Fruit fly (Drosophila melanogaster) whole organism, embryonic: ENCODE measurements around the gene ocn.

Source experiments
- Abd-B ChIP-seq: fragments of 200-800 bp; sonication (Bioruptor generic); optimal IDR thresholded peaks from 2 replicates; lab custom pipeline; 2018; ENCODE audit warnings: missing biosample characterization, mild to moderate bottlenecking, missing genetic modification characterization, moderate library complexity
- Asciz ChIP-seq: fragments of 200-800 bp; sonication (Bioruptor generic); optimal IDR thresholded peaks from 2 replicates; lab custom pipeline; 2017; ENCODE audit warnings: missing biosample characterization, mild to moderate bottlenecking, missing genetic modification characterization, missing genetic modification reagents
- CG10431 ChIP-seq: fragments of 200-800 bp; sonication (Bioruptor generic); optimal IDR thresholded peaks from 3 replicates; lab custom pipeline; 2018; ENCODE audit warnings: missing biosample characterization, mild to moderate bottlenecking, missing genetic modification characterization
- CG10462 ChIP-seq: fragments of 200-800 bp; sonication (Bioruptor generic); optimal IDR thresholded peaks from 2 replicates; lab custom pipeline; 2016; ENCODE audit warnings: missing biosample characterization, missing genetic modification characterization
- CG12391 ChIP-seq: fragments of 200-800 bp; sonication (Bioruptor generic); optimal IDR thresholded peaks from 3 replicates; lab custom pipeline; 2018; ENCODE audit warnings: missing biosample characterization, mild to moderate bottlenecking, missing genetic modification characterization, moderate library complexity
- CG14441 ChIP-seq: fragments of 200-800 bp; sonication (Bioruptor generic); IDR thresholded peaks from 2 replicates; pipeline ENCODE4 v1.3.6; 2022; ENCODE audit warnings: missing biosample characterization, missing genetic modification characterization
- CG14710 ChIP-seq: fragments of 200-800 bp; sonication (Bioruptor generic); optimal IDR thresholded peaks from 3 replicates; lab custom pipeline; 2019; ENCODE audit warnings: missing biosample characterization, mild to moderate bottlenecking, missing genetic modification characterization, moderate library complexity
- CG15269 ChIP-seq: fragments of 200-800 bp; sonication (Bioruptor generic); optimal IDR thresholded peaks from 2 replicates; lab custom pipeline; 2018; ENCODE audit warnings: missing biosample characterization, mild to moderate bottlenecking, missing genetic modification characterization, moderate library complexity
- CG16815 ChIP-seq: fragments of 200-800 bp; sonication (Bioruptor generic); optimal IDR thresholded peaks from 3 replicates; lab custom pipeline; 2017; ENCODE audit warnings: missing biosample characterization, mild to moderate bottlenecking, missing genetic modification characterization
- CG17829 ChIP-seq: fragments of 200-800 bp; optimal IDR thresholded peaks from 2 replicates; lab custom pipeline; 2019; ENCODE audit warnings: missing biosample characterization, mild to moderate bottlenecking, missing genetic modification characterization, moderate library complexity
- CG30403 ChIP-seq: fragments of 200-800 bp; sonication (Bioruptor generic); optimal IDR thresholded peaks from 3 replicates; lab custom pipeline; 2016; ENCODE audit warnings: missing biosample characterization, missing genetic modification characterization
- CG32532 ChIP-seq: fragments of 200-800 bp; sonication (Bioruptor generic); IDR thresholded peaks from 2 replicates; pipeline ENCODE4 v1.3.6; 2022; ENCODE audit warnings: missing biosample characterization, missing genetic modification characterization
- CG3281 ChIP-seq: fragments of 200-800 bp; sonication (Bioruptor generic); optimal IDR thresholded peaks from 3 replicates; lab custom pipeline; 2017; ENCODE audit warnings: missing biosample characterization, mild to moderate bottlenecking, missing genetic modification characterization
- CG3407 ChIP-seq: fragments of 200-800 bp; sonication (Bioruptor generic); optimal IDR thresholded peaks from 2 replicates; lab custom pipeline; 2018; ENCODE audit warnings: missing biosample characterization, mild to moderate bottlenecking, missing genetic modification characterization
- CG4282 ChIP-seq: fragments of 200-800 bp; sonication (Bioruptor generic); optimal IDR thresholded peaks from 2 replicates; lab custom pipeline; 2016; ENCODE audit warnings: missing biosample characterization, missing genetic modification characterization
- CG4617 ChIP-seq: fragments of 200-800 bp; sonication (Bioruptor generic); optimal IDR thresholded peaks from 3 replicates; lab custom pipeline; 2016; ENCODE audit warnings: missing biosample characterization, missing genetic modification characterization, borderline replicate concordance
- CG4730 ChIP-seq: fragments of 200-800 bp; sonication (Bioruptor generic); IDR thresholded peaks from 2 replicates; pipeline ENCODE4 v1.3.6; 2022; ENCODE audit warnings: missing biosample characterization, missing genetic modification characterization
- CG9437 ChIP-seq: fragments of 200-800 bp; sonication (Bioruptor generic); optimal IDR thresholded peaks from 2 replicates; lab custom pipeline; 2018; ENCODE audit warnings: missing biosample characterization, mild to moderate bottlenecking, missing genetic modification characterization
- CG9817 ChIP-seq: fragments of 200-800 bp; sonication (Bioruptor generic); optimal IDR thresholded peaks from 2 replicates; lab custom pipeline; 2018; ENCODE audit warnings: missing biosample characterization, mild to moderate bottlenecking, missing genetic modification characterization, moderate library complexity
- Chrac-16 ChIP-seq: fragments of 200-800 bp; sonication (Bioruptor generic); optimal IDR thresholded peaks from 3 replicates; lab custom pipeline; 2016; ENCODE audit warnings: missing biosample characterization, missing genetic modification characterization
- Dek ChIP-seq: fragments of 200-800 bp; sonication (Bioruptor generic); optimal IDR thresholded peaks from 3 replicates; lab custom pipeline; 2019; ENCODE audit warnings: missing biosample characterization, mild to moderate bottlenecking, missing genetic modification characterization, moderate library complexity
- Dll ChIP-seq: fragments of 200-800 bp; sonication (Bioruptor generic); IDR thresholded peaks from 4 replicates; pipeline ENCODE4 v1.3.6; 2022; ENCODE audit warnings: missing biosample characterization, missing genetic modification characterization; ENCODE audit not compliant: partially characterized antibody
- Fer2 ChIP-seq: fragments of 200-800 bp; sonication (Bioruptor generic); optimal IDR thresholded peaks from 2 replicates; lab custom pipeline; 2018; ENCODE audit warnings: missing biosample characterization, mild to moderate bottlenecking, missing genetic modification characterization, moderate library complexity
- H15 ChIP-seq: fragments of 200-800 bp; sonication (Bioruptor generic); IDR thresholded peaks from 3 replicates; pipeline ENCODE4 v1.3.6; 2022; ENCODE audit warnings: missing biosample characterization, missing genetic modification characterization
- HLH4C ChIP-seq: fragments of 200-800 bp; sonication (Bioruptor generic); IDR thresholded peaks from 3 replicates; pipeline ENCODE4 v1.3.6; 2022; ENCODE audit warnings: missing biosample characterization, missing genetic modification characterization; ENCODE audit not compliant: partially characterized antibody
- Oli ChIP-seq: fragments of 200-800 bp; sonication (Bioruptor generic); optimal IDR thresholded peaks from 2 replicates; lab custom pipeline; 2018; ENCODE audit warnings: missing biosample characterization, mild to moderate bottlenecking, missing genetic modification characterization, moderate library complexity
- Rfx ChIP-seq: fragments of 200-800 bp; sonication (Bioruptor generic); IDR thresholded peaks from 2 replicates; pipeline ENCODE4 v1.3.6; 2022; ENCODE audit warnings: missing biosample characterization, missing genetic modification characterization
- Rx ChIP-seq: fragments of 200-800 bp; sonication (Bioruptor generic); IDR thresholded peaks from 2 replicates; pipeline ENCODE4 v1.3.6; 2022; ENCODE audit warnings: missing biosample characterization, missing genetic modification characterization
- Side ChIP-seq: fragments of 200-800 bp; sonication (Bioruptor generic); optimal IDR thresholded peaks from 2 replicates; lab custom pipeline; 2016; ENCODE audit warnings: missing biosample characterization, missing genetic modification characterization
- Sox100B ChIP-seq: fragments of 200-800 bp; sonication (Bioruptor generic); optimal IDR thresholded peaks from 3 replicates; lab custom pipeline; 2018; ENCODE audit warnings: missing biosample characterization, mild to moderate bottlenecking, missing genetic modification characterization
- Spps ChIP-seq: fragments of 200-800 bp; sonication (Bioruptor generic); optimal IDR thresholded peaks from 2 replicates; lab custom pipeline; 2018; ENCODE audit warnings: missing biosample characterization, mild to moderate bottlenecking, missing genetic modification characterization
- ab ChIP-seq: fragments of 200-800 bp; sonication (Bioruptor generic); optimal IDR thresholded peaks from 2 replicates; lab custom pipeline; 2016; ENCODE audit warnings: missing biosample characterization, missing genetic modification characterization
- abd-A ChIP-seq: fragments of 200-800 bp; sonication (Bioruptor generic); optimal IDR thresholded peaks from 3 replicates; lab custom pipeline; 2019; ENCODE audit warnings: missing biosample characterization, mild to moderate bottlenecking, missing genetic modification characterization, moderate library complexity
- bab2 ChIP-seq: fragments of 200-800 bp; sonication (Bioruptor generic); optimal IDR thresholded peaks from 2 replicates; lab custom pipeline; 2016; ENCODE audit warnings: missing biosample characterization, missing genetic modification characterization
- btn ChIP-seq: fragments of 200-800 bp; sonication (Bioruptor generic); optimal IDR thresholded peaks from 2 replicates; lab custom pipeline; 2016; ENCODE audit warnings: missing biosample characterization, missing genetic modification characterization
- esg ChIP-seq: fragments of 200-800 bp; sonication (Bioruptor generic); conservative IDR thresholded peaks from 2 replicates; pipeline ENCODE4 v1.3.6; 2022; ENCODE audit warnings: missing biosample characterization, missing genetic modification characterization
- fd64A ChIP-seq: fragments of 200-800 bp; sonication (Bioruptor generic); optimal IDR thresholded peaks from 3 replicates; lab custom pipeline; 2018; ENCODE audit warnings: missing biosample characterization, mild to moderate bottlenecking, missing genetic modification characterization
- kni ChIP-seq: fragments of 200-800 bp; sonication (Bioruptor generic); optimal IDR thresholded peaks from 3 replicates; lab custom pipeline; 2017; ENCODE audit warnings: mild to moderate bottlenecking, missing biosample characterization, missing genetic modification reagents, missing genetic modification characterization
- lov ChIP-seq, 2 experiments: fragments of 200-800 bp in 1 of 2; fragments of >200 bp in 1 of 2; sonication (Bioruptor generic) in 1 of 2; IDR thresholded peaks in 1 of 2; optimal IDR thresholded peaks in 1 of 2; 2 replicates in 1 of 2; 3 replicates in 1 of 2; pipeline versions ENCODE4 v1.3.6 to Lab custom; 2017 to 2022; ENCODE audit warnings: missing biosample characterization in 1 of 2, missing genetic modification characterization in 1 of 2
- luna ChIP-seq: fragments of 200-800 bp; sonication (Bioruptor generic); optimal IDR thresholded peaks from 2 replicates; lab custom pipeline; 2016; ENCODE audit warnings: missing biosample characterization, missing genetic modification characterization
- oc ChIP-seq: fragments of 200-800 bp; sonication (Bioruptor generic); optimal IDR thresholded peaks from 2 replicates; lab custom pipeline; 2018; ENCODE audit warnings: missing biosample characterization, mild to moderate bottlenecking, missing genetic modification characterization, moderate library complexity
- org-1 ChIP-seq: fragments of 200-800 bp; sonication (Bioruptor generic); optimal IDR thresholded peaks from 2 replicates; lab custom pipeline; 2017; ENCODE audit warnings: missing biosample characterization, missing genetic modification characterization
- pzg ChIP-seq: fragments of 200-800 bp; sonication (Bioruptor generic); optimal IDR thresholded peaks from 3 replicates; lab custom pipeline; 2018; ENCODE audit warnings: missing biosample characterization, mild to moderate bottlenecking, missing genetic modification characterization, moderate library complexity
- repo ChIP-seq: fragments of 200-800 bp; sonication (Bioruptor generic); optimal IDR thresholded peaks from 2 replicates; lab custom pipeline; 2016; ENCODE audit warnings: missing biosample characterization, missing genetic modification characterization
- salm ChIP-seq: fragments of 200-800 bp; sonication (Bioruptor generic); optimal IDR thresholded peaks from 2 replicates; lab custom pipeline; 2018; ENCODE audit warnings: missing biosample characterization, mild to moderate bottlenecking, missing genetic modification characterization
- shn ChIP-seq: fragments of 200-800 bp; sonication (Bioruptor generic); optimal IDR thresholded peaks from 3 replicates; lab custom pipeline; 2016; ENCODE audit warnings: missing biosample characterization, missing genetic modification characterization
- so ChIP-seq: fragments of 200-800 bp; sonication (Bioruptor generic); IDR thresholded peaks from 3 replicates; pipeline ENCODE4 v1.3.6; 2022; ENCODE audit warnings: missing biosample characterization, missing genetic modification characterization
- unc-4 ChIP-seq: fragments of 200-800 bp; sonication (Bioruptor generic); IDR thresholded peaks from 2 replicates; pipeline ENCODE4 v1.3.6; 2022; ENCODE audit warnings: missing biosample characterization, missing genetic modification characterization; ENCODE audit not compliant: partially characterized antibody

The ocn gene

dm6 chr3R:30058057-30058868 is 20.7 kb upstream of the ocn start, which contains the start of gene sima (continued):
- TF ChIP-seq CG14441 (peak; percentile 59), oc (peak; percentile 38), pzg (GFP tag; lab: Kevin White, UChicago) (peak; percentile 86), Dek (tag; lab: Kevin White, UChicago) (peak; percentile 52), CG16815 (no peak), Rx (GFP tag; lab: Robert Waterston, UW) (no peak), abd-A (peak; percentile 61), org-1 (GFP tag; lab: Kevin White, UChicago) (no peak), lov (optimal IDR thresholded peaks at IDR 0.05; lab: Kevin White, UChicago) (no peak), lov (GFP tag; IDR thresholded peaks at IDR 0.05; lab: Robert Waterston, UW) (no peak), Asciz (no peak), CG10462 (GFP tag; lab: Kevin White, UChicago) (peak; percentile 91), shn (GFP tag; lab: Kevin White, UChicago) (peak; percentile 6), CG9817 (tag; lab: Kevin White, UChicago) (peak; percentile 1), CG14710 (tag; lab: Kevin White, UChicago) (peak; percentile 51), btn (GFP tag; lab: Kevin White, UChicago) (no peak), CG3281 (GFP tag; lab: Kevin White, UChicago) (no peak), CG12391 (peak; percentile 38), bab2 (GFP tag; lab: Kevin White, UChicago) (peak; percentile 15), CG10431 (GFP tag; lab: Kevin White, UChicago) (no peak), Fer2 (tag; lab: Kevin White, UChicago) (no peak), unc-4 (GFP tag; lab: Robert Waterston, UW) (0 out of 2 replicates have a peak, but pooled peaks have one; percentile 19), ab (GFP tag; lab: Kevin White, UChicago) (no peak), esg (GFP tag; lab: Robert Waterston, UW) (no peak), CG17829 (tag; lab: Kevin White, UChicago) (peak; percentile 38), Side (no peak), CG9437 (GFP tag; lab: Kevin White, UChicago) (no peak), Chrac-16 (GFP tag; lab: Kevin White, UChicago) (peak; percentile 43), HLH4C (GFP tag; lab: Robert Waterston, UW) (no peak), Oli (tag; lab: Kevin White, UChicago) (no peak), CG4617 (GFP tag; lab: Kevin White, UChicago) (peak; percentile 86), Spps (tag; lab: Kevin White, UChicago) (no peak), CG3407 (GFP tag; lab: Kevin White, UChicago) (no peak), repo (GFP tag; lab: Kevin White, UChicago) (no peak), CG32532 (GFP tag; lab: Robert Waterston, UW) (peak; percentile 61), luna (GFP tag; lab: Kevin White, UChicago) (peak; percentile 1), CG4730 (GFP tag; lab: Robert Waterston, UW) (peak; percentile 20; the same call in 1 of the 2 replicates), CG15269 (tag; lab: Kevin White, UChicago) (peak; percentile 4), CG30403 (GFP tag; lab: Kevin White, UChicago) (peak; percentile 37), H15 (GFP tag; lab: Robert Waterston, UW) (no peak), fd64A (GFP tag; lab: Kevin White, UChicago) (no peak), CG4282 (no peak), Rfx (GFP tag; lab: Robert Waterston, UW) (peak; percentile 64), Dll (GFP tag; lab: Robert Waterston, UW) (no peak), Abd-B (GFP tag; lab: Kevin White, UChicago) (peak; percentile 43), kni (no peak), so (GFP tag; lab: Robert Waterston, UW) (no peak), Sox100B (GFP tag; lab: Kevin White, UChicago) (no peak), salm (tag; lab: Kevin White, UChicago) (no peak)
